Worm (Caenorhabditis elegans) whole organism, young adult: ENCODE results near the gene eat-6.

Experiments used
- B0035.1 ChIP-seq: sonication (generic microtip); optimal IDR thresholded peaks from 2 replicates; lab custom pipeline; 2016; ENCODE audit warnings: missing genetic modification characterization, mild to moderate bottlenecking, missing compliant biosample characterization, missing genotype, missing genetic modification reagents
- F23B12.7 ChIP-seq: sonication (generic microtip); optimal IDR thresholded peaks from 2 replicates; lab custom pipeline; 2017; ENCODE audit warnings: missing genetic modification characterization, mild to moderate bottlenecking, missing compliant biosample characterization, antibody characterized with exemption, moderate library complexity; ENCODE audit not compliant: insufficient read depth
- Y53F4B.3 ChIP-seq: fragments of 200-800 bp; sonication (Bioruptor generic); IDR thresholded peaks from 2 replicates; pipeline ENCODE4 v1.3.6; 2022; ENCODE audit warnings: missing genetic modification reagents, missing genetic modification characterization, missing compliant biosample characterization
- aptf-3 ChIP-seq: fragments of 200-800 bp; sonication (Bioruptor generic); IDR thresholded peaks from 2 replicates; pipeline ENCODE4 v1.3.6; 2022; ENCODE audit warnings: missing genetic modification characterization, missing compliant biosample characterization
- attf-5 ChIP-seq: fragments of 200-800 bp; sonication (Bioruptor generic); optimal IDR thresholded peaks from 2 replicates; lab custom pipeline; 2018; ENCODE audit warnings: mild to moderate bottlenecking, missing genetic modification characterization, missing compliant biosample characterization
- cebp-2 ChIP-seq: fragments of 200-800 bp; sonication (Bioruptor generic); IDR thresholded peaks from 2 replicates; pipeline ENCODE4 v1.3.6; 2022; ENCODE audit warnings: missing genetic modification characterization, missing compliant biosample characterization
- pha-4 ChIP-seq: fragments of 150-350 bp; sonication (generic microtip); optimal IDR thresholded peaks from 2 replicates; lab custom pipeline; 2014; ENCODE audit warnings: missing biosample characterization, missing genetic modification reagents, missing genetic modification characterization
- unc-62 ChIP-seq: fragments of 150-350 bp; optimal IDR thresholded peaks from 2 replicates; lab custom pipeline; 2014; ENCODE audit warnings: missing biosample characterization, missing genetic modification reagents, missing genetic modification characterization
- xnd-1 ChIP-seq: sonication (generic microtip); optimal IDR thresholded peaks from 2 replicates; lab custom pipeline; 2016; ENCODE audit warnings: missing genotype, missing genetic modification reagents, missing genetic modification characterization, missing compliant biosample characterization
- ztf-3 ChIP-seq: fragments of 200-800 bp; sonication (Bioruptor generic); optimal IDR thresholded peaks from 2 replicates; lab custom pipeline; 2018; ENCODE audit warnings: mild to moderate bottlenecking, missing genetic modification characterization, missing compliant biosample characterization

- TF ChIP-seq pha-4 (tag; lab: Kevin White, UChicago) (no peak), unc-62 (no peak), attf-5 (GFP tag; lab: Kevin White, UChicago) (no peak), aptf-3 (GFP tag; lab: Robert Waterston, UW) (no peak), B0035.1 (no peak), ztf-3 (GFP tag; lab: Kevin White, UChicago) (no peak), cebp-2 (GFP tag; lab: Robert Waterston, UW) (no peak), Y53F4B.3 (GFP tag; lab: Robert Waterston, UW) (no peak), xnd-1 (tag; lab: Kevin White, UChicago) (no peak), F23B12.7 (tag; lab: Kevin White, UChicago) (no peak)
Observed at ce11 chrV:13152575-13152974, 22.8 kb upstream of the eat-6 start, which contains the start of gene noca-1.
